Worm (Caenorhabditis elegans) whole organism, L4/young adult: ENCODE results near the gene D2045.5.

ENCODE experiments used
- W03F9.2 ChIP-seq: fragments of 150-350 bp; optimal IDR thresholded peaks from 2 replicates; lab custom pipeline; 2014; ENCODE audit warnings: missing biosample characterization, missing genetic modification characterization
- dao-5 ChIP-seq: sonication (generic microtip); optimal IDR thresholded peaks from 2 replicates; lab custom pipeline; 2016; ENCODE audit warnings: missing genotype, missing genetic modification characterization, moderate library complexity, missing compliant biosample characterization
- him-1 ChIP-seq: sonication (generic microtip); optimal IDR thresholded peaks from 2 replicates; lab custom pipeline; 2016; ENCODE audit warnings: missing genotype, missing genetic modification reagents, missing genetic modification characterization, missing compliant biosample characterization

DNA sequence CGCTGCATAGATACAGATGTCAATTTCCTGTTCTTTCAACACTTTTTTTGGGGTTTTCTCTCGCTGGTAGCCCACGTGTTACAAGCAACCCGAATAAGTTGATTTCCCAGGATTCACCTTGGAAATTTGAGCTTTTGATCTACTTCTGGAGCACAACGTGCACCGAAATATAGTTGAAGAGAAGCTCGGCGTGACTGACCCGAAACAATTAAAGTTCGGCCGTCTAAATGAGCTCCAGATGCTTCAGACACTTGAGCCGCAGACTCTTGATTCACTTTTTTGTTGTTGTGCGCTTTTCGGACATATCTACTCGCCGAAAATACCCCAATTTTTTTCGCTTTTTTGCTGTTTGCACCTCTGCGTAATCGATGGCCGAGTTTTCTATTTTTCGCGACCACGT is 49.5 kb upstream of the D2045.5 start:
- TF ChIP-seq him-1 (tag; lab: Kevin White, UChicago), result no peak
- no peak for TF ChIP-seq W03F9.2 (tag; lab: Kevin White, UChicago)
- no peak for TF ChIP-seq dao-5 (tag; lab: Kevin White, UChicago)
